Worm (Caenorhabditis elegans): Measurements from ENCODE around the gene F13A7.1.

- no peak for TF ChIP-seq him-1 (tag; optimal IDR thresholded peaks at IDR 0.05)
- no peak for TF ChIP-seq W03F9.2 (tag; optimal IDR thresholded peaks at IDR 0.05)
Measured at ce11 chrV:16382949-16383348, 5.2 kb upstream of the F13A7.1 start.

All from whole organism, L4/young adult.